Worm (Caenorhabditis elegans) whole organism, mixed stage, embryonic: ENCODE results near the gene F54F7.14.
A peak's percentile ranks its signal among the peaks of the same experiment; 100 is the strongest.

Experiments used
- bed-3 ChIP-seq: fragments of 200-800 bp; sonication (Bioruptor generic); optimal IDR thresholded peaks from 3 replicates; lab custom pipeline; 2018; ENCODE audit warnings: mild to moderate bottlenecking, missing genetic modification characterization, moderate library complexity, missing compliant biosample characterization
- blmp-1 ChIP-seq: fragments of 150-350 bp; optimal IDR thresholded peaks from 2 replicates; lab custom pipeline; 2014; ENCODE audit warnings: missing biosample characterization, missing genetic modification characterization
- ceh-39 ChIP-seq: fragments of 150-350 bp; optimal IDR thresholded peaks from 2 replicates; lab custom pipeline; 2014; ENCODE audit warnings: missing biosample characterization, missing genetic modification characterization
- ceh-43 ChIP-seq: fragments of 200-800 bp; sonication (Bioruptor generic); optimal IDR thresholded peaks from 2 replicates; lab custom pipeline; 2018; ENCODE audit warnings: mild to moderate bottlenecking, missing genetic modification characterization, moderate library complexity, missing compliant biosample characterization
- ceh-83 ChIP-seq: fragments of 200-800 bp; sonication (Bioruptor generic); optimal IDR thresholded peaks from 2 replicates; lab custom pipeline; 2018; ENCODE audit warnings: mild to moderate bottlenecking, missing genetic modification characterization, missing compliant biosample characterization
- ces-1 ChIP-seq: fragments of 150-350 bp; optimal IDR thresholded peaks from 2 replicates; lab custom pipeline; 2014; ENCODE audit warnings: missing biosample characterization, missing genetic modification reagents, missing genetic modification characterization
- cnd-1 ChIP-seq: fragments of 200-800 bp; sonication (Bioruptor generic); optimal IDR thresholded peaks from 2 replicates; lab custom pipeline; 2018; ENCODE audit warnings: mild to moderate bottlenecking, missing genetic modification characterization, missing compliant biosample characterization
- drap-1 ChIP-seq: fragments of 200-800 bp; sonication (Bioruptor generic); optimal IDR thresholded peaks from 3 replicates; lab custom pipeline; 2018; ENCODE audit warnings: mild to moderate bottlenecking, missing genetic modification characterization, missing compliant biosample characterization
- elt-1 ChIP-seq: sonication (generic microtip); optimal IDR thresholded peaks from 2 replicates; lab custom pipeline; 2017; ENCODE audit warnings: missing genetic modification characterization, mild to moderate bottlenecking, missing compliant biosample characterization, antibody characterized with exemption, moderate library complexity, borderline replicate concordance; ENCODE audit not compliant: insufficient read depth
- flh-1 ChIP-seq: fragments of 200-800 bp; sonication (Bioruptor generic); optimal IDR thresholded peaks from 2 replicates; lab custom pipeline; 2018; ENCODE audit warnings: mild to moderate bottlenecking, missing genetic modification characterization, moderate library complexity, missing compliant biosample characterization
- ham-2 ChIP-seq: fragments of 200-800 bp; sonication (Bioruptor generic); optimal IDR thresholded peaks from 2 replicates; lab custom pipeline; 2018; ENCODE audit warnings: mild to moderate bottlenecking, missing genetic modification characterization, missing compliant biosample characterization
- hlh-1 ChIP-seq: fragments of 150-350 bp; optimal IDR thresholded peaks from 2 replicates; lab custom pipeline; 2014; ENCODE audit warnings: missing biosample characterization, missing genetic modification reagents, missing genetic modification characterization
- lin-13 ChIP-seq: fragments of 150-350 bp; optimal IDR thresholded peaks from 2 replicates; lab custom pipeline; 2014; ENCODE audit warnings: missing biosample characterization, missing genetic modification characterization
- lin-32 ChIP-seq: fragments of 200-800 bp; sonication (Bioruptor generic); optimal IDR thresholded peaks from 2 replicates; lab custom pipeline; 2018; ENCODE audit warnings: mild to moderate bottlenecking, missing genetic modification characterization, missing compliant biosample characterization
- lsy-2 ChIP-seq: fragments of 150-350 bp; optimal IDR thresholded peaks from 2 replicates; lab custom pipeline; 2014; ENCODE audit warnings: missing biosample characterization, missing genetic modification characterization
- mab-5 ChIP-seq: fragments of 150-350 bp; optimal IDR thresholded peaks from 2 replicates; lab custom pipeline; 2014; ENCODE audit warnings: missing biosample characterization, missing genetic modification characterization
- mep-1 ChIP-seq: fragments of 150-350 bp; optimal IDR thresholded peaks from 2 replicates; lab custom pipeline; 2017; ENCODE audit warnings: missing biosample characterization, missing genetic modification reagents, missing genetic modification characterization, inconsistent platforms
- mls-2 ChIP-seq: sonication (generic microtip); optimal IDR thresholded peaks from 2 replicates; lab custom pipeline; 2016; ENCODE audit warnings: mild to moderate bottlenecking, missing genetic modification characterization, moderate library complexity, missing compliant biosample characterization
- nhr-12 ChIP-seq: fragments of 150-350 bp; optimal IDR thresholded peaks from 2 replicates; lab custom pipeline; 2014; ENCODE audit warnings: missing biosample characterization, missing genetic modification characterization
- nhr-2 ChIP-seq: fragments of 150-350 bp; optimal IDR thresholded peaks from 2 replicates; lab custom pipeline; 2014; ENCODE audit warnings: missing biosample characterization, missing genetic modification characterization
- nhr-76 ChIP-seq: sonication (generic microtip); optimal IDR thresholded peaks from 2 replicates; lab custom pipeline; 2017; ENCODE audit warnings: missing biosample characterization, missing genetic modification characterization
- snpc-4 ChIP-seq: fragments of 150-350 bp; optimal IDR thresholded peaks from 2 replicates; lab custom pipeline; 2014; ENCODE audit warnings: missing biosample characterization, missing genetic modification characterization
- sptf-1 ChIP-seq: sonication (generic microtip); optimal IDR thresholded peaks from 2 replicates; lab custom pipeline; 2017; ENCODE audit warnings: mild to moderate bottlenecking, missing genetic modification characterization, moderate library complexity, missing compliant biosample characterization
- tbx-8 ChIP-seq: fragments of 200-800 bp; sonication (Bioruptor generic); optimal IDR thresholded peaks from 2 replicates; lab custom pipeline; 2018; ENCODE audit warnings: mild to moderate bottlenecking, missing genetic modification characterization, moderate library complexity, missing compliant biosample characterization
- unc-120 ChIP-seq: sonication (generic microtip); optimal IDR thresholded peaks from 2 replicates; lab custom pipeline; 2017; ENCODE audit warnings: missing genetic modification characterization, missing compliant biosample characterization; ENCODE audit not compliant: poor library complexity, severe bottlenecking
- unc-39 ChIP-seq: fragments of 150-350 bp; optimal IDR thresholded peaks from 2 replicates; lab custom pipeline; 2014; ENCODE audit warnings: missing biosample characterization, missing genetic modification characterization
- unc-62 ChIP-seq: fragments of 150-350 bp; optimal IDR thresholded peaks from 2 replicates; lab custom pipeline; 2014; ENCODE audit warnings: missing biosample characterization, missing genetic modification reagents, missing genetic modification characterization
- zip-8 ChIP-seq: fragments of 150-350 bp; optimal IDR thresholded peaks from 2 replicates; lab custom pipeline; 2014; ENCODE audit warnings: missing biosample characterization, missing genetic modification characterization
- ztf-11 ChIP-seq: fragments of 150-350 bp; optimal IDR thresholded peaks from 2 replicates; lab custom pipeline; 2014; ENCODE audit warnings: missing biosample characterization, missing genetic modification characterization

F54F7.14 gene

ce11 chrX:11816825-11817224 is 33.8 kb upstream of the F54F7.14 start:
- TF ChIP-seq lin-32 (no peak), ceh-83 (GFP tag; lab: Kevin White, UChicago) (no peak), ham-2 (GFP tag; lab: Kevin White, UChicago) (no peak), lin-13 (tag; lab: Kevin White, UChicago) (no peak), snpc-4 (no peak), nhr-76 (no peak)
- TF ChIP-seq, all 35 proteins: peak for 0

ce11 chrX:11818711-11819110 is 32.0 kb upstream of the F54F7.14 start:
- TF ChIP-seq sptf-1 (tag; lab: Kevin White, UChicago) (no peak), ham-2 (GFP tag; lab: Kevin White, UChicago) (no peak), hlh-1 (tag; lab: Kevin White, UChicago) (peak; percentile 9), lin-32 (no peak), unc-120 (tag; lab: Kevin White, UChicago) (peak; percentile 19), ceh-43 (GFP tag; lab: Kevin White, UChicago) (no peak), unc-62 (GFP tag; lab: Kevin White, UChicago) (peak; percentile 49), lin-13 (tag; lab: Kevin White, UChicago) (no peak), mls-2 (tag; lab: Kevin White, UChicago) (no peak)

- no peak for TF ChIP-seq mls-2 (tag; lab: Kevin White, UChicago)
- no peak for TF ChIP-seq ceh-83 (GFP tag; lab: Kevin White, UChicago)
- TF ChIP-seq hlh-1 (tag; lab: Kevin White, UChicago), result peak; percentile 31
- TF ChIP-seq nhr-12 (tag; lab: Kevin White, UChicago), result no peak
- TF ChIP-seq ztf-11 (tag; lab: Kevin White, UChicago), result no peak
- TF ChIP-seq bed-3 (GFP tag; lab: Kevin White, UChicago), result no peak
- TF ChIP-seq lin-32, result no peak
- no peak for TF ChIP-seq tbx-8 (GFP tag; lab: Kevin White, UChicago)
- no peak for TF ChIP-seq nhr-2 (tag; lab: Kevin White, UChicago)
- peak; percentile 69 for TF ChIP-seq unc-120 (tag; lab: Kevin White, UChicago)
- no peak for TF ChIP-seq ceh-39
Observed at ce11 chrX:11821159-11821720, 29.4 kb upstream of the F54F7.14 start.

DNA sequence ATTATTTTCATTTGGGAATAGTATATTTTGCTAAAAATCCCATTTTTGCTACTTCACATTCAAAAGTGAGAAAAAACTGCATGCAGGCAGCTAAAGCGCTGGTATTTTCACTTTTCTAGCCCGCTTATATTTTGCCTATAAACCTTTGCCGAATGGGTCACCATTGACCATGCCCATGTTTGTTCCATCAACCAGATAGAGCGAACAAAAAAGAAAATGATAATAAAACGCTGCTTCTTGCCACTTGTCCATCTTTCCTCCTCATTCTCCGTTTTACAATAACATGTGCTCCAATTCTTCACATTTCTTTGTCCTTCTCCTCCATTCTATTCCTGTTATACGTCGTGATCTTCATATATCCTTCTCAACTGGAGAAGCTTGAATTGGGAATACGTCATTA is 27.0 kb upstream of the F54F7.14 start, which contains the start of gene tag-241:
Gene tag-241, plus strand, starts transcription at position 301 of the 400 bp plus-strand sequence.
- TF ChIP-seq unc-39 (tag; lab: Kevin White, UChicago) (no peak), cnd-1 (no peak), mep-1 (tag; lab: Kevin White, UChicago) (no peak), zip-8 (no peak), elt-1 (tag; lab: Kevin White, UChicago) (no peak), lsy-2 (no peak), snpc-4 (no peak), sptf-1 (tag; lab: Kevin White, UChicago) (no peak), flh-1 (GFP tag; lab: Kevin White, UChicago) (no peak), blmp-1 (no peak), drap-1 (GFP tag; lab: Kevin White, UChicago) (no peak), ceh-39 (no peak), nhr-2 (tag; lab: Kevin White, UChicago) (no peak), bed-3 (GFP tag; lab: Kevin White, UChicago) (no peak), tbx-8 (GFP tag; lab: Kevin White, UChicago) (no peak), ces-1 (GFP tag; lab: Kevin White, UChicago) (no peak)

DNA sequence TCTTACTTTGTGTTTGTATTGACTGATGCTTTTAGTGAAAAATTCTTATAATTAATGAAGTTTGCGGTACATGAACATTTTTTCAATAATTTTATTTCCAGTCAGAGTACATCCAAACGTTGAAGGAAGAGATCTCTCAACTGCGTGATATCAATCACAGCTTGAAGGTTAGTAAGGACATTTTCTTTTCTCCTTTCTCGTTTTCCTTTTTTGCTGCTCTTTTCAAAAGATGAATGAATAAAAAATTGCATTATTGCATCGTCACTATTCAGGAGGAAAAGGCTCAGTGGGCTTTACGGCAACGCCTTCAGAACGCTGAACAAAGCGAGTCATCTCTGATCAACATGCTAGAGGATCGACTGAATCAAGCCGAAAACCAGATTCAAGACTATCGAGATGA is 23.8 kb upstream of the F54F7.14 start:
- no peak for TF ChIP-seq sptf-1 (tag; lab: Kevin White, UChicago)
- TF ChIP-seq snpc-4, result no peak
- no peak for TF ChIP-seq mab-5 (tag; lab: Kevin White, UChicago)
- TF ChIP-seq cnd-1, result no peak
- TF ChIP-seq ceh-39, result no peak

ce11 chrX:11827528-11827927 is 23.1 kb upstream of the F54F7.14 start:
- TF ChIP-seq lin-32 (no peak), lin-13 (tag; lab: Kevin White, UChicago) (no peak), sptf-1 (tag; lab: Kevin White, UChicago) (no peak), tbx-8 (GFP tag; lab: Kevin White, UChicago) (no peak), unc-39 (tag; lab: Kevin White, UChicago) (no peak)
